Worm (Caenorhabditis elegans): ENCODE measurements around the gene nhr-17.

nhr-17 gene

ce11 chrX:12668941-12669501 is 1.4 kb upstream of the nhr-17 start:
- TF ChIP-seq crh-2 (tag; optimal IDR thresholded peaks at IDR 0.05) (peak; percentile 11), mbf-1 (tag; optimal IDR thresholded peaks at IDR 0.05) (no peak), C34F6.9 (tag; optimal IDR thresholded peaks at IDR 0.05) (no peak), lsy-2 (tag; optimal IDR thresholded peaks at IDR 0.05) (peak in 1 of 2 experiments; percentile 33)

ce11 chrX:12665799-12666198 is 1.9 kb downstream of the nhr-17 start:
- TF ChIP-seq ama-1 (optimal IDR thresholded peaks at IDR 0.05) (peak; percentile 37), nhr-6 (tag; optimal IDR thresholded peaks at IDR 0.05) (no peak), nhr-129 (tag; optimal IDR thresholded peaks at IDR 0.05) (peak; percentile 33)

- peak; percentile 57 for TF ChIP-seq crh-2 (tag; optimal IDR thresholded peaks at IDR 0.05)
- TF ChIP-seq nhr-237 (tag; optimal IDR thresholded peaks at IDR 0.05) = no peak
- TF ChIP-seq sma-9 (GFP tag; optimal IDR thresholded peaks at IDR 0.05) = peak; percentile 88
- no peak for TF ChIP-seq sma-9 (tag; optimal IDR thresholded peaks at IDR 0.05)
- TF ChIP-seq mdl-1 (tag; optimal IDR thresholded peaks at IDR 0.05) = peak; percentile 11 to 48
- TF ChIP-seq unc-39 (tag; optimal IDR thresholded peaks at IDR 0.05) = no peak
- TF ChIP-seq mab-5 (tag; optimal IDR thresholded peaks at IDR 0.05) = peak; percentile 22
- TF ChIP-seq lin-13 (GFP tag; optimal IDR thresholded peaks at IDR 0.05) = peak; percentile 80
- no peak for TF ChIP-seq ceh-16 (tag; optimal IDR thresholded peaks at IDR 0.05)
- TF ChIP-seq elt-3 (tag; optimal IDR thresholded peaks at IDR 0.05) = no peak
- TF ChIP-seq ztf-4 (tag; optimal IDR thresholded peaks at IDR 0.05) = no peak
- peak; percentile 88 for TF ChIP-seq nhr-129 (tag; optimal IDR thresholded peaks at IDR 0.05)
- TF ChIP-seq nhr-11 (tag; optimal IDR thresholded peaks at IDR 0.05) = peak; percentile 10
- TF ChIP-seq C34F6.9 (tag; optimal IDR thresholded peaks at IDR 0.05) = peak; percentile 19
- TF ChIP-seq ama-1 (optimal IDR thresholded peaks at IDR 0.05) = peak; percentile 74
- peak; percentile 50 for TF ChIP-seq snpc-4 (tag; optimal IDR thresholded peaks at IDR 0.05)
- TF ChIP-seq nhr-10 (tag; optimal IDR thresholded peaks at IDR 0.05) = no peak
- TF ChIP-seq nhr-6 (tag; optimal IDR thresholded peaks at IDR 0.05) = peak; percentile 45
- peak; percentile 60 for TF ChIP-seq lin-11 (tag; optimal IDR thresholded peaks at IDR 0.05)
- TF ChIP-seq sem-4 (tag; optimal IDR thresholded peaks at IDR 0.05) = peak; percentile 40
- TF ChIP-seq nhr-25 (tag; optimal IDR thresholded peaks at IDR 0.05) = peak; percentile 4
- TF ChIP-seq ztf-11 (tag; optimal IDR thresholded peaks at IDR 0.05) = no peak
- peak; percentile 35 for TF ChIP-seq egl-27 (tag; optimal IDR thresholded peaks at IDR 0.05)
- TF ChIP-seq dmd-4 (tag; optimal IDR thresholded peaks at IDR 0.05) = no peak
- peak; percentile 48 for TF ChIP-seq gmeb-1 (tag; optimal IDR thresholded peaks at IDR 0.05)
- peak; percentile 73 for TF ChIP-seq nhr-21 (tag; optimal IDR thresholded peaks at IDR 0.05)
- peak; percentile 67 for TF ChIP-seq sma-3 (GFP tag; optimal IDR thresholded peaks at IDR 0.05)
- no peak for TF ChIP-seq peb-1 (tag; optimal IDR thresholded peaks at IDR 0.05)
- TF ChIP-seq F13H6.1 (tag; optimal IDR thresholded peaks at IDR 0.05) = peak; percentile 81
- TF ChIP-seq ZK546.5 (tag; optimal IDR thresholded peaks at IDR 0.05) = no peak
- TF ChIP-seq ztf-1 (GFP tag; conservative IDR thresholded peaks at IDR 0.05) = no peak
- no peak for TF ChIP-seq skn-1 (tag; optimal IDR thresholded peaks at IDR 0.05)
- no peak for TF ChIP-seq ceh-82 (tag; optimal IDR thresholded peaks at IDR 0.05)
- TF ChIP-seq lin-39 (tag; optimal IDR thresholded peaks at IDR 0.05) = no peak
- no peak for TF ChIP-seq nhr-77 (tag; optimal IDR thresholded peaks at IDR 0.05)
- peak; percentile 72 for TF ChIP-seq fos-1 (tag; optimal IDR thresholded peaks at IDR 0.05)
- peak; percentile 25 for TF ChIP-seq zag-1 (tag; optimal IDR thresholded peaks at IDR 0.05)
- no peak for TF ChIP-seq elt-1 (tag; optimal IDR thresholded peaks at IDR 0.05)
- TF ChIP-seq nhr-12 (tag; optimal IDR thresholded peaks at IDR 0.05) = no peak
- TF ChIP-seq aly-2 (tag; optimal IDR thresholded peaks at IDR 0.05) = no peak
- peak; percentile 37 for TF ChIP-seq blmp-1 (tag; optimal IDR thresholded peaks at IDR 0.05; ENCODE audit: insufficient read depth)
- TF ChIP-seq alr-1 (tag; optimal IDR thresholded peaks at IDR 0.05) = no peak
- no peak for TF ChIP-seq unc-62 (GFP tag; optimal IDR thresholded peaks at IDR 0.05)
- peak; percentile 63 for TF ChIP-seq unc-55 (GFP tag; optimal IDR thresholded peaks at IDR 0.05)
- TF ChIP-seq mbf-1 (tag; optimal IDR thresholded peaks at IDR 0.05) = no peak
- TF ChIP-seq nhr-23 (tag; optimal IDR thresholded peaks at IDR 0.05) = no peak
- peak in 1 of 2 experiments; percentile 51 for TF ChIP-seq lsy-2 (tag; optimal IDR thresholded peaks at IDR 0.05)
- no peak for TF ChIP-seq R02D3.7 (tag; optimal IDR thresholded peaks at IDR 0.05)
- TF ChIP-seq Y55F3AM.14 (GFP tag; optimal IDR thresholded peaks at IDR 0.05) = peak; percentile 84
Observed at ce11 chrX:12664987-12665451, 2.6 kb downstream of the nhr-17 start.
